Fruit fly (Drosophila melanogaster) whole organism, embryonic: Measurements from ENCODE around the gene CG13096.

Source experiments
- Atf6 ChIP-seq: fragments of 200-800 bp; sonication (Bioruptor generic); IDR thresholded peaks from 2 replicates; pipeline ENCODE4 v1.3.6; 2022; ENCODE audit warnings: missing biosample characterization, missing genetic modification characterization
- CG10959 ChIP-seq: fragments of 200-800 bp; sonication (Bioruptor generic); IDR thresholded peaks from 2 replicates; pipeline ENCODE4 v1.3.6; 2022; ENCODE audit warnings: missing biosample characterization, missing genetic modification characterization
- CG11398 ChIP-seq: fragments of 200-800 bp; sonication (Bioruptor generic); optimal IDR thresholded peaks from 2 replicates; lab custom pipeline; 2016; ENCODE audit warnings: missing biosample characterization, missing genetic modification characterization
- CG12219 ChIP-seq: fragments of 200-800 bp; sonication (Bioruptor generic); optimal IDR thresholded peaks from 3 replicates; lab custom pipeline; 2018; ENCODE audit warnings: missing biosample characterization, mild to moderate bottlenecking, missing genetic modification characterization
- CG12942 ChIP-seq: fragments of 200-800 bp; sonication (Bioruptor generic); optimal IDR thresholded peaks from 3 replicates; lab custom pipeline; 2016; ENCODE audit warnings: missing biosample characterization, missing genetic modification characterization
- CG2875 ChIP-seq: fragments of 200-800 bp; sonication (Bioruptor generic); optimal IDR thresholded peaks from 2 replicates; lab custom pipeline; 2017; ENCODE audit warnings: missing biosample characterization, mild to moderate bottlenecking, missing genetic modification characterization, missing genetic modification reagents
- CG30403 ChIP-seq: fragments of 200-800 bp; sonication (Bioruptor generic); optimal IDR thresholded peaks from 3 replicates; lab custom pipeline; 2016; ENCODE audit warnings: missing biosample characterization, missing genetic modification characterization
- CG30431 ChIP-seq: fragments of 200-800 bp; sonication (Bioruptor generic); optimal IDR thresholded peaks from 2 replicates; lab custom pipeline; 2017; ENCODE audit warnings: missing biosample characterization, missing genetic modification characterization
- CG3281 ChIP-seq: fragments of 200-800 bp; sonication (Bioruptor generic); optimal IDR thresholded peaks from 3 replicates; lab custom pipeline; 2017; ENCODE audit warnings: missing biosample characterization, mild to moderate bottlenecking, missing genetic modification characterization
- CG3407 ChIP-seq: fragments of 200-800 bp; sonication (Bioruptor generic); optimal IDR thresholded peaks from 2 replicates; lab custom pipeline; 2018; ENCODE audit warnings: missing biosample characterization, mild to moderate bottlenecking, missing genetic modification characterization
- CG4282 ChIP-seq: fragments of 200-800 bp; sonication (Bioruptor generic); optimal IDR thresholded peaks from 2 replicates; lab custom pipeline; 2016; ENCODE audit warnings: missing biosample characterization, missing genetic modification characterization
- CG4360 ChIP-seq: fragments of 200-800 bp; sonication (Bioruptor generic); IDR thresholded peaks from 2 replicates; pipeline ENCODE4 v1.3.6; 2022; ENCODE audit warnings: missing biosample characterization, missing genetic modification characterization
- CG4854 ChIP-seq: fragments of 200-800 bp; sonication (Bioruptor generic); optimal IDR thresholded peaks from 2 replicates; lab custom pipeline; 2016; ENCODE audit warnings: missing biosample characterization, missing genetic modification characterization, inconsistent platforms
- CG6175 ChIP-seq: fragments of 200-800 bp; sonication (Bioruptor generic); IDR thresholded peaks from 3 replicates; pipeline ENCODE4 v1.3.6; 2022; ENCODE audit warnings: missing biosample characterization, missing genetic modification characterization
- CG6765 ChIP-seq: fragments of 200-800 bp; sonication (Bioruptor generic); optimal IDR thresholded peaks from 3 replicates; lab custom pipeline; 2017; ENCODE audit warnings: missing biosample characterization, mild to moderate bottlenecking, missing genetic modification characterization
- CG8281 ChIP-seq: fragments of 200-800 bp; sonication (Bioruptor generic); optimal IDR thresholded peaks from 2 replicates; lab custom pipeline; 2018; ENCODE audit warnings: missing biosample characterization, mild to moderate bottlenecking, missing genetic modification characterization, moderate library complexity
- CG8765 ChIP-seq: fragments of 200-800 bp; sonication (Bioruptor generic); IDR thresholded peaks from 2 replicates; pipeline ENCODE4 v1.3.6; 2022; ENCODE audit warnings: missing biosample characterization, missing genetic modification characterization
- Chrac-16 ChIP-seq: fragments of 200-800 bp; sonication (Bioruptor generic); optimal IDR thresholded peaks from 3 replicates; lab custom pipeline; 2016; ENCODE audit warnings: missing biosample characterization, missing genetic modification characterization
- Dip2 ChIP-seq: fragments of 200-800 bp; sonication (Bioruptor generic); IDR thresholded peaks from 2 replicates; pipeline ENCODE4 v1.3.6; 2022; ENCODE audit warnings: missing biosample characterization, missing genetic modification characterization
- Elba2 ChIP-seq: fragments of 200-800 bp; sonication (Bioruptor generic); optimal IDR thresholded peaks from 3 replicates; lab custom pipeline; 2016; ENCODE audit warnings: missing biosample characterization, missing genetic modification characterization
- HLH4C ChIP-seq: fragments of 200-800 bp; sonication (Bioruptor generic); IDR thresholded peaks from 3 replicates; pipeline ENCODE4 v1.3.6; 2022; ENCODE audit warnings: missing biosample characterization, missing genetic modification characterization; ENCODE audit not compliant: partially characterized antibody
- Lim3 ChIP-seq: fragments of 200-800 bp; sonication (Bioruptor generic); IDR thresholded peaks from 2 replicates; pipeline ENCODE4 v1.3.6; 2022; ENCODE audit warnings: missing biosample characterization, missing genetic modification characterization
- Med ChIP-seq: fragments of 200-800 bp; sonication (Bioruptor generic); peaks from one replicate; lab custom pipeline; 2016; ENCODE audit warnings: missing biosample characterization, missing genetic modification characterization, mild to moderate bottlenecking, inconsistent platforms, moderate library complexity
- Optix ChIP-seq: fragments of 200-800 bp; sonication (Bioruptor generic); IDR thresholded peaks from 3 replicates; pipeline ENCODE4 v1.3.6; 2022; ENCODE audit warnings: missing biosample characterization, missing genetic modification characterization
- Scr ChIP-seq: fragments of 200-800 bp; sonication (Bioruptor generic); IDR thresholded peaks from 2 replicates; pipeline ENCODE4 v1.3.6; 2022; ENCODE audit warnings: missing biosample characterization, missing genetic modification characterization; ENCODE audit not compliant: partially characterized antibody
- Six4 ChIP-seq: fragments of 200-800 bp; sonication (Bioruptor generic); optimal IDR thresholded peaks from 2 replicates; lab custom pipeline; 2016; ENCODE audit warnings: missing biosample characterization, missing genetic modification characterization
- TFAM ChIP-seq: fragments of 200-800 bp; sonication (Bioruptor generic); optimal IDR thresholded peaks from 2 replicates; lab custom pipeline; 2017; ENCODE audit warnings: missing biosample characterization, missing genetic modification characterization, inconsistent platforms
- Taf1 ChIP-seq: fragments of 200-800 bp; sonication (Bioruptor generic); IDR thresholded peaks from 2 replicates; pipeline ENCODE4 v1.3.6; 2022; ENCODE audit warnings: missing biosample characterization, missing genetic modification characterization
- bbx ChIP-seq: fragments of 200-800 bp; sonication (Bioruptor generic); IDR thresholded peaks from 2 replicates; pipeline ENCODE4 v1.3.6; 2022; ENCODE audit warnings: missing biosample characterization, missing genetic modification characterization; ENCODE audit not compliant: partially characterized antibody
- br ChIP-seq: fragments of >200 bp; optimal IDR thresholded peaks from 2 replicates; lab custom pipeline; 2017
- caup ChIP-seq: fragments of 200-800 bp; sonication (Bioruptor generic); optimal IDR thresholded peaks from 3 replicates; lab custom pipeline; 2017; ENCODE audit warnings: missing biosample characterization, mild to moderate bottlenecking, missing genetic modification characterization, moderate library complexity; ENCODE audit not compliant: severe bottlenecking
- chm ChIP-seq: fragments of 200-800 bp; sonication (Bioruptor generic); IDR thresholded peaks from 2 replicates; pipeline ENCODE4 v1.3.6; 2022; ENCODE audit warnings: missing biosample characterization, missing genetic modification characterization
- ci ChIP-seq: fragments of 200-800 bp; sonication (Bioruptor generic); IDR thresholded peaks from 3 replicates; pipeline ENCODE4 v1.3.6; 2022; ENCODE audit warnings: missing biosample characterization, missing genetic modification characterization
- disco-r ChIP-seq: fragments of 200-800 bp; sonication (Bioruptor generic); optimal IDR thresholded peaks from 2 replicates; lab custom pipeline; 2016; ENCODE audit warnings: missing biosample characterization, missing genetic modification characterization
- dpn ChIP-seq, 2 experiments: fragments of 200-800 bp; sonication (Bioruptor generic); optimal IDR thresholded peaks; 3 replicates each; lab custom pipeline; 2016; ENCODE audit warnings: missing biosample characterization in 2 of 2, missing genetic modification characterization in 2 of 2
- en ChIP-seq: fragments of 200-800 bp; sonication (Bioruptor generic); optimal IDR thresholded peaks from 2 replicates; lab custom pipeline; 2016; ENCODE audit warnings: missing biosample characterization, missing genetic modification characterization
- fd64A ChIP-seq: fragments of 200-800 bp; sonication (Bioruptor generic); optimal IDR thresholded peaks from 3 replicates; lab custom pipeline; 2018; ENCODE audit warnings: missing biosample characterization, mild to moderate bottlenecking, missing genetic modification characterization
- gro ChIP-seq: fragments of 200-800 bp; sonication (Bioruptor generic); optimal IDR thresholded peaks from 2 replicates; lab custom pipeline; 2016; ENCODE audit warnings: missing biosample characterization, missing genetic modification characterization
- gsb-n ChIP-seq: fragments of 200-800 bp; sonication (Bioruptor generic); optimal IDR thresholded peaks from 3 replicates; lab custom pipeline; 2018; ENCODE audit warnings: missing biosample characterization, mild to moderate bottlenecking, missing genetic modification characterization
- gt ChIP-seq: fragments of 200-800 bp; sonication (Bioruptor generic); IDR thresholded peaks from 2 replicates; pipeline ENCODE4 v1.3.6; 2022; ENCODE audit warnings: missing biosample characterization, missing genetic modification characterization
- ken ChIP-seq: fragments of 200-800 bp; sonication (Bioruptor generic); IDR thresholded peaks from 3 replicates; pipeline ENCODE4 v1.3.6; 2022; ENCODE audit warnings: missing biosample characterization, missing genetic modification characterization
- lbe ChIP-seq: fragments of 200-800 bp; sonication (Bioruptor generic); optimal IDR thresholded peaks from 2 replicates; lab custom pipeline; 2016; ENCODE audit warnings: missing biosample characterization, mild to moderate bottlenecking, missing genetic modification characterization
- lmd ChIP-seq: fragments of 200-800 bp; sonication (Bioruptor generic); IDR thresholded peaks from 2 replicates; pipeline ENCODE4 v1.3.6; 2022; ENCODE audit warnings: missing biosample characterization, missing genetic modification characterization
- pan ChIP-seq, 4 experiments: fragments of >200 bp in 3 of 4; fragments of 200-800 bp in 1 of 4; sonication (Bioruptor generic) in 1 of 4; optimal IDR thresholded peaks in 3 of 4; IDR thresholded peaks in 1 of 4; 2 replicates each; pipeline versions ENCODE4 v1.3.6 to Lab custom; 2017 to 2022; ENCODE audit warnings: missing biosample characterization in 2 of 4, missing genetic modification characterization in 2 of 4, mixed read lengths in 1 of 4
- pum ChIP-seq: fragments of 200-800 bp; sonication (Bioruptor generic); optimal IDR thresholded peaks from 2 replicates; lab custom pipeline; 2016; ENCODE audit warnings: missing biosample characterization, missing genetic modification characterization
- salm ChIP-seq: fragments of 200-800 bp; sonication (Bioruptor generic); optimal IDR thresholded peaks from 2 replicates; lab custom pipeline; 2018; ENCODE audit warnings: missing biosample characterization, mild to moderate bottlenecking, missing genetic modification characterization
- slp2 ChIP-seq: fragments of 200-800 bp; sonication (Bioruptor generic); optimal IDR thresholded peaks from 2 replicates; lab custom pipeline; 2016; ENCODE audit warnings: missing biosample characterization, missing genetic modification characterization
- sqz ChIP-seq: fragments of 200-800 bp; sonication (Bioruptor generic); optimal IDR thresholded peaks from 3 replicates; lab custom pipeline; 2018; ENCODE audit warnings: missing biosample characterization, mild to moderate bottlenecking, missing genetic modification characterization
- twi ChIP-seq: fragments of 200-800 bp; optimal IDR thresholded peaks from 2 replicates; lab custom pipeline; 2019; ENCODE audit warnings: missing biosample characterization, mild to moderate bottlenecking, missing genetic modification characterization, moderate library complexity

CG13096 gene

dm6 chr2L:8463144-8464106 lies 48.2 kb downstream of the CG13096 start, which contains the start of gene Agpat2 (continued):
- peak; percentile 72 for TF ChIP-seq CG3407 (GFP tag; lab: Kevin White, UChicago)
- peak; percentile 64 for TF ChIP-seq sqz
- TF ChIP-seq CG4854 (GFP tag; lab: Kevin White, UChicago): peak; percentile 56
- peak; percentile 81 for TF ChIP-seq caup
- no peak for TF ChIP-seq Scr
- peak; percentile 69 for TF ChIP-seq gro (GFP tag; lab: Kevin White, UChicago)
- peak; percentile 19 for TF ChIP-seq disco-r (GFP tag; lab: Kevin White, UChicago)
- peak; percentile 51 for TF ChIP-seq twi
- peak; percentile 79 for TF ChIP-seq Six4 (GFP tag; lab: Kevin White, UChicago)
- peak; percentile 84 for TF ChIP-seq Chrac-16 (GFP tag; lab: Kevin White, UChicago)
- peak; percentile 90 for TF ChIP-seq CG30403 (GFP tag; lab: Kevin White, UChicago)
- no peak for TF ChIP-seq gt (GFP tag; lab: Robert Waterston, UW)
- peak; percentile 80 for TF ChIP-seq slp2
- TF ChIP-seq HLH4C: no peak
- TF ChIP-seq CG6175 (GFP tag; lab: Robert Waterston, UW): no peak
- peak; percentile 65 for TF ChIP-seq chm (GFP tag; lab: Robert Waterston, UW)
- TF ChIP-seq CG12219: peak; percentile 74
- peak; percentile 83 for TF ChIP-seq lmd (GFP tag; lab: Robert Waterston, UW)
- peak; percentile 56 for TF ChIP-seq CG2875 (GFP tag; lab: Kevin White, UChicago)
- peak; percentile 87 for TF ChIP-seq CG3281
- TF ChIP-seq ken: peak; percentile 81
- TF ChIP-seq CG30431 (GFP tag; lab: Kevin White, UChicago): peak; percentile 74
- TF ChIP-seq CG11398 (GFP tag; lab: Kevin White, UChicago): peak; percentile 49
- TF ChIP-seq Atf6 (GFP tag; lab: Robert Waterston, UW): peak; percentile 73
- no peak for TF ChIP-seq Elba2 (GFP tag; lab: Kevin White, UChicago)
- TF ChIP-seq CG12942: peak; percentile 79
- peak; percentile 76 to 85 for TF ChIP-seq dpn (GFP tag; optimal IDR thresholded peaks at IDR 0.05; lab: Kevin White, UChicago)
- TF ChIP-seq en (GFP tag; lab: Kevin White, UChicago): peak; percentile 67
- TF ChIP-seq Optix (GFP tag; lab: Robert Waterston, UW): peak; percentile 76
- TF ChIP-seq CG8281 (tag; lab: Kevin White, UChicago): peak; percentile 56
- peak; percentile 59 for TF ChIP-seq Taf1 (GFP tag; lab: Robert Waterston, UW)
- peak; percentile 34 for TF ChIP-seq CG4282 (GFP tag; lab: Kevin White, UChicago)
- TF ChIP-seq CG10959 (GFP tag; lab: Robert Waterston, UW): peak; percentile 55
- TF ChIP-seq Lim3 (GFP tag; lab: Robert Waterston, UW): no peak
- TF ChIP-seq salm (tag; lab: Kevin White, UChicago): peak; percentile 78
- TF ChIP-seq ci (GFP tag; lab: Robert Waterston, UW): peak; percentile 87
- TF ChIP-seq CG6765 (GFP tag; lab: Kevin White, UChicago): peak; percentile 28
- peak; percentile 86 for TF ChIP-seq gsb-n (tag; lab: Kevin White, UChicago)
- TF ChIP-seq Dip2: no peak
- TF ChIP-seq br (lab: Kevin White, UChicago): no peak
- peak; percentile 19 for TF ChIP-seq TFAM (GFP tag; lab: Kevin White, UChicago)
- TF ChIP-seq Med (GFP tag; lab: Kevin White, UChicago): peak; percentile 94
- TF ChIP-seq fd64A: peak; percentile 38
- TF ChIP-seq pum (GFP tag; lab: Kevin White, UChicago): peak; percentile 70
- peak; percentile 53 for TF ChIP-seq lbe
- TF ChIP-seq CG4360 (GFP tag; lab: Robert Waterston, UW): peak; percentile 87
- peak; percentile 8; the same call in 1 of the 2 replicates for TF ChIP-seq CG8765 (GFP tag; lab: Robert Waterston, UW)
- no peak for TF ChIP-seq pan (optimal IDR thresholded peaks at IDR 0.05; lab: Kevin White, UChicago)
- peak in 1 of 2 experiments; percentile 86 for TF ChIP-seq pan (GFP tag; optimal IDR thresholded peaks at IDR 0.05 in 1 of 2, IDR thresholded peaks at IDR 0.05 in 1 of 2)
- TF ChIP-seq bbx: no peak
